Worm (Caenorhabditis elegans) whole organism, midembryonic: ENCODE data around the gene mam-6.

Experiments
- T22C8.4 ChIP-seq: fragments of 200-800 bp; sonication (Bioruptor generic); IDR thresholded peaks from 2 replicates; pipeline ENCODE4 v1.3.6; 2022; ENCODE audit warnings: missing genetic modification characterization, missing compliant biosample characterization
- cog-1 ChIP-seq: sonication (generic microtip); optimal IDR thresholded peaks from 2 replicates; lab custom pipeline; 2016; ENCODE audit warnings: missing genetic modification characterization, missing compliant biosample characterization
- flt-1 ChIP-seq: fragments of 200-800 bp; sonication (Bioruptor generic); IDR thresholded peaks from 2 replicates; pipeline ENCODE4 v1.3.6; 2022; ENCODE audit warnings: missing genetic modification characterization, missing compliant biosample characterization
- klf-2 ChIP-seq: fragments of 200-800 bp; sonication (Bioruptor generic); conservative IDR thresholded peaks from 2 replicates; pipeline ENCODE4 v1.3.6; 2022; ENCODE audit warnings: missing genetic modification reagents, missing genetic modification characterization, missing compliant biosample characterization
- med-1 ChIP-seq: sonication (generic microtip); optimal IDR thresholded peaks from 2 replicates; lab custom pipeline; 2017; ENCODE audit warnings: missing genetic modification characterization, mild to moderate bottlenecking, missing compliant biosample characterization, antibody characterized with exemption, missing genetic modification reagents; ENCODE audit not compliant: insufficient read depth
- ref-1 ChIP-seq: fragments of 200-800 bp; sonication (Bioruptor generic); conservative IDR thresholded peaks from 2 replicates; pipeline ENCODE4 v1.3.6; 2022; ENCODE audit warnings: missing genetic modification reagents, missing genetic modification characterization, missing compliant biosample characterization
- tab-1 ChIP-seq: fragments of 200-800 bp; sonication (Bioruptor generic); IDR thresholded peaks from 2 replicates; pipeline ENCODE4 v1.3.6; 2022; ENCODE audit warnings: missing genetic modification characterization, missing compliant biosample characterization
- ztf-23 ChIP-seq: fragments of 200-800 bp; sonication (Bioruptor generic); IDR thresholded peaks from 2 replicates; pipeline ENCODE4 v1.3.6; 2022; ENCODE audit warnings: missing genetic modification reagents, missing genetic modification characterization, missing compliant biosample characterization
- ztf-29 ChIP-seq: fragments of 200-800 bp; sonication (Bioruptor generic); IDR thresholded peaks from 2 replicates; pipeline ENCODE4 v1.3.6; 2022; ENCODE audit warnings: missing genetic modification reagents, missing genetic modification characterization, missing compliant biosample characterization

Gene mam-6

ce11 chrX:15040552-15041080 lies 28.5 kb downstream of the mam-6 start, which contains the start of gene C18B12.4:
TSS of gene C18B12.4 (minus strand) at chrX:15040602.
- TF ChIP-seq ztf-23 (GFP tag; lab: Robert Waterston, UW) (no peak; the same call in 1 of the 2 replicates), ref-1 (GFP tag; lab: Robert Waterston, UW) (no peak), med-1 (no peak), T22C8.4 (GFP tag; lab: Robert Waterston, UW) (no peak), flt-1 (GFP tag; lab: Robert Waterston, UW) (peak; percentile 80), klf-2 (no peak), tab-1 (peak; percentile 50; the same call in 1 of the 2 replicates), cog-1 (tag; lab: Kevin White, UChicago) (peak; percentile 90), ztf-29 (GFP tag; lab: Robert Waterston, UW) (0 out of 2 replicates have a peak, but pooled peaks have one; percentile 50)

DNA sequence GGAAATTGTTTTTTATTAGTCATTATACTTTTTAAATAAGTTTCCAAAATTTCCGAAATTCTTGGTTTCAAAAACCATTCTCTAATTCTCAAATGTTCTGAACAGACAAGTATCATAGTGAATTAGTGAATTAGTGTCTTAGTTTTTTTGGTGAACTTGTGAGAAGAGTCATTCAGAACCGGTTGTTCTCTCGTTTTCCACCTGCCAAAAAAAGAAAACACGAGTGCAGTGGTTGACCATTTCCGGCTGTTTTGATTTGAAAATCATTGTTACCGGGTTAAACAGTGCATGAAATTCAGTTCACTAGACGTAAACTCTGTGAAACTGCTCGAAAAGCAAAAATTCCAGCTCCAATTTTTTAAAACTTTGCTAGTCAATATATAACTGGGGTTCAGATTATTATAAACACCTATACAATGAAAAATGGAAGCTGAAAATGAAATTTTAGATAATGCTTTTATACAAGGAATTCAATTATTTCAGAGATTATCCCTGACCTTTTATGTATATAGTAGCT lies 29.4 kb downstream of the mam-6 start:
- no peak for TF ChIP-seq T22C8.4 (GFP tag; lab: Robert Waterston, UW)
- TF ChIP-seq flt-1 (GFP tag; lab: Robert Waterston, UW), result no peak
- no peak for TF ChIP-seq klf-2
- no peak for TF ChIP-seq ztf-29 (GFP tag; lab: Robert Waterston, UW)
- no peak for TF ChIP-seq ztf-23 (GFP tag; lab: Robert Waterston, UW)
- no peak for TF ChIP-seq cog-1 (tag; lab: Kevin White, UChicago)
- no peak for TF ChIP-seq med-1
- no peak for TF ChIP-seq ref-1 (GFP tag; lab: Robert Waterston, UW)

- TF ChIP-seq flt-1 (GFP tag; lab: Robert Waterston, UW) (no peak), med-1 (no peak), ztf-23 (GFP tag; lab: Robert Waterston, UW) (no peak), ref-1 (GFP tag; lab: Robert Waterston, UW) (no peak), klf-2 (no peak), tab-1 (no peak), T22C8.4 (GFP tag; lab: Robert Waterston, UW) (no peak), ztf-29 (GFP tag; lab: Robert Waterston, UW) (no peak), cog-1 (tag; lab: Kevin White, UChicago) (no peak)
These were observed 30.0 kb downstream of the mam-6 start for ce11 chrX:15039029-15039695.

DNA sequence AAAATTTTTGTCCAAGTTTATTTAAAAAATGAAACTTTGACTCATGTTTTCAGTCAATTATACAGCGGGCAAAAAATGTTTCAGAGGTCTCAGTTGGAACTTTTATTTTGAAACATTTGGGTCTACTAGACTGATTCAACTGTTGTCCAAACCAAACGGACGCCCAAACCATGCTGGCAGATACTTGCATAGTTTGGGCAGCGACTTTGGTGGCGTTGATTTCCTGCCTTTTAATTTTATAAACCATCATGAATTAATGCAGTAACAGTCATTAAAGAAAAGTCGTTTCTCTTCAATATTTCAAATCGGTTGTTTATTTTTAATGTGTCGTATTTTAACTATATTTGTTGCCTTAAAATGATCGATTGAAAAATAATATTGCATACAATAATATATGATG lies 32.9 kb downstream of the mam-6 start:
- no peak for TF ChIP-seq T22C8.4 (GFP tag; lab: Robert Waterston, UW)
- TF ChIP-seq tab-1, result no peak
- no peak for TF ChIP-seq cog-1 (tag; lab: Kevin White, UChicago)
- TF ChIP-seq klf-2, result no peak
- TF ChIP-seq ztf-29 (GFP tag; lab: Robert Waterston, UW), result no peak
- TF ChIP-seq flt-1 (GFP tag; lab: Robert Waterston, UW), result no peak
- TF ChIP-seq ref-1 (GFP tag; lab: Robert Waterston, UW), result no peak
- no peak for TF ChIP-seq ztf-23 (GFP tag; lab: Robert Waterston, UW)
- TF ChIP-seq med-1, result no peak

- TF ChIP-seq ztf-23 (GFP tag; lab: Robert Waterston, UW) (no peak), cog-1 (tag; lab: Kevin White, UChicago) (no peak), klf-2 (no peak), flt-1 (GFP tag; lab: Robert Waterston, UW) (no peak), ref-1 (GFP tag; lab: Robert Waterston, UW) (no peak)
These were observed 33.4 kb downstream of the mam-6 start for ce11 chrX:15035748-15036147.

DNA sequence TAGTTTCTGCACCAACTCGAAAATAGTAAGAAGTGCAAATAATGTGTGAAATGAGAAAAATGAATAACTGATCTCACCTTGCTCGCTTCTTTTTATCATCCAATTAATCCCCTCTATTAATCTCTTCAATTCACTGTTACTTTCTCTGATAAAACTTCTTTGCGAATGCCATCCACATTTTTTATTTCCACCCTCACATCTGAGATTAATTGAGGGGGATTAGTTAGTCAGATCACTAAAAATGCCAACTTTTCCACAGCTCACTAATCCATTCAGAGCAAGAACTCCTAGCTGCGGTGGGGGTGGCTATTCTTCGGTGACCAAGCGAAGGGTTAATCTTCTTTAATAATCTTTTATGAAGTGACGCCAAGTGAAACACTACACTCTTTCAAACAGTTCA lies 34.4 kb downstream of the mam-6 start, which contains the start of gene dsc-1:
dsc-1 (minus strand) TSS at position 46 of the 400 bp plus-strand sequence.
- no peak for TF ChIP-seq T22C8.4 (GFP tag; lab: Robert Waterston, UW)

DNA sequence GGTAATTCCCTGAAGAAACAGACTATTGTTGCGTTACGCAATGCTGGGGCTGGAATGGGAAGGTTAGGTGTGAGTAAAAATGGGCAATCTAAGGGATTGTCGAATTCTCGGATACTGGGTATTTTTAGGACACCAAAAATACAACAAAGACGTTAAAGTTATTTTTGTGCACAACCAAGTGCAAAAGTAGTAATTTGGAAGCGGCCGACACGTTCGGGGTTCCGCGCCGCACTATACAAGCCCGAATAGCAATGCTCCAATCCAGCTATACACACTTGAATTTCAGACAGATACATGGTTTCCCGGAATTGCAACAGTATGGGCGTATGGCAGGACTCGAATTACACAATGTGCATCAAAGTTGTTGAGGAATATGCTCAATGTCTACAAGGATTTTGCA lies 41.1 kb downstream of the mam-6 start:
- TF ChIP-seq med-1, result no peak
- no peak for TF ChIP-seq cog-1 (tag; lab: Kevin White, UChicago)
- no peak for TF ChIP-seq ztf-29 (GFP tag; lab: Robert Waterston, UW)
- TF ChIP-seq T22C8.4 (GFP tag; lab: Robert Waterston, UW), result no peak

- TF ChIP-seq ztf-23 (GFP tag; lab: Robert Waterston, UW) (no peak), T22C8.4 (GFP tag; lab: Robert Waterston, UW) (no peak), tab-1 (no peak), cog-1 (tag; lab: Kevin White, UChicago) (no peak), flt-1 (GFP tag; lab: Robert Waterston, UW) (no peak), med-1 (no peak), ztf-29 (GFP tag; lab: Robert Waterston, UW) (no peak), ref-1 (GFP tag; lab: Robert Waterston, UW) (no peak), klf-2 (no peak)
These were observed 41.6 kb downstream of the mam-6 start for ce11 chrX:15027566-15027965.

ce11 chrX:15026008-15026407 lies 43.1 kb downstream of the mam-6 start, which contains the start of gene seb-3:
TSS of gene seb-3 (plus strand) at chrX:15026308.
- TF ChIP-seq cog-1 (tag; lab: Kevin White, UChicago), result no peak
- no peak for TF ChIP-seq T22C8.4 (GFP tag; lab: Robert Waterston, UW)
- TF ChIP-seq ztf-29 (GFP tag; lab: Robert Waterston, UW), result no peak
- TF ChIP-seq klf-2, result no peak
- no peak for TF ChIP-seq med-1
